Worm (Caenorhabditis elegans): ENCODE results near the gene R07G3.8.

Gene R07G3.8

ce11 chrII:7642016-7642653 is 21.8 kb upstream of the R07G3.8 start (continued):
- TF ChIP-seq ztf-4 (tag; optimal IDR thresholded peaks at IDR 0.05), result peak; percentile 41
- TF ChIP-seq hpl-2 (GFP tag; optimal IDR thresholded peaks at IDR 0.05), result no peak
- peak; percentile 80 for TF ChIP-seq snu-23 (GFP tag; optimal IDR thresholded peaks at IDR 0.05)
- TF ChIP-seq hlh-4 (tag; optimal IDR thresholded peaks at IDR 0.05), result no peak
- TF ChIP-seq ceh-63 (GFP tag; optimal IDR thresholded peaks at IDR 0.05), result no peak
- peak; percentile 92 for TF ChIP-seq nhr-71 (tag; optimal IDR thresholded peaks at IDR 0.05)
- TF ChIP-seq Y116A8C.19 (tag; optimal IDR thresholded peaks at IDR 0.05; ENCODE audit: borderline replicate concordance), result no peak
- TF ChIP-seq efl-3 (GFP tag; optimal IDR thresholded peaks at IDR 0.05), result no peak
- no peak for TF ChIP-seq sup-37 (GFP tag; optimal IDR thresholded peaks at IDR 0.05)
- peak; percentile 78 for TF ChIP-seq egl-13 (tag; optimal IDR thresholded peaks at IDR 0.05)
- peak; percentile 57 for TF ChIP-seq mep-1 (tag; optimal IDR thresholded peaks at IDR 0.05)
- TF ChIP-seq fkh-8 (tag; optimal IDR thresholded peaks at IDR 0.05), result peak; percentile 57
- peak; percentile 95 for TF ChIP-seq lin-14 (GFP tag; optimal IDR thresholded peaks at IDR 0.05)
- TF ChIP-seq fkh-10 (GFP tag; optimal IDR thresholded peaks at IDR 0.05), result peak; percentile 93
- TF ChIP-seq fos-1 (tag; optimal IDR thresholded peaks at IDR 0.05), result no peak
- TF ChIP-seq F16B12.6 (tag; optimal IDR thresholded peaks at IDR 0.05), result no peak
- no peak for TF ChIP-seq vab-15 (tag; optimal IDR thresholded peaks at IDR 0.05)
- TF ChIP-seq nhr-11 (tag; optimal IDR thresholded peaks at IDR 0.05), result no peak
- peak; percentile 71 for TF ChIP-seq unc-130 (tag; optimal IDR thresholded peaks at IDR 0.05)
- TF ChIP-seq nhr-76 (tag; optimal IDR thresholded peaks at IDR 0.05), result no peak
- TF ChIP-seq nhr-84 (tag; optimal IDR thresholded peaks at IDR 0.05), result no peak
- no peak for TF ChIP-seq nhr-28 (tag; optimal IDR thresholded peaks at IDR 0.05)
- no peak for TF ChIP-seq ceh-90 (tag; optimal IDR thresholded peaks at IDR 0.05)
- TF ChIP-seq lin-13 (GFP tag; optimal IDR thresholded peaks at IDR 0.05), result no peak
- peak; percentile 70 for TF ChIP-seq nhr-19 (GFP tag; conservative IDR thresholded peaks at IDR 0.05)
- TF ChIP-seq nhr-12 (tag; optimal IDR thresholded peaks at IDR 0.05), result no peak
- peak; percentile 70 for TF ChIP-seq rnt-1 (tag; optimal IDR thresholded peaks at IDR 0.05)
- TF ChIP-seq mab-9 (GFP tag; IDR thresholded peaks at IDR 0.05), result peak; percentile 52; the same call in 1 of the 2 replicates
- no peak for TF ChIP-seq alr-1 (tag; optimal IDR thresholded peaks at IDR 0.05; ENCODE audit: borderline replicate concordance)
- peak; percentile 31 for TF ChIP-seq jun-1 (tag; optimal IDR thresholded peaks at IDR 0.05)
- no peak for TF ChIP-seq nhr-237 (tag; optimal IDR thresholded peaks at IDR 0.05)
- peak in 1 of 2 experiments; percentile 47 for TF ChIP-seq lin-35 (GFP tag; optimal IDR thresholded peaks at IDR 0.05)
- TF ChIP-seq grh-1 (GFP tag; IDR thresholded peaks at IDR 0.05), result no peak
- TF ChIP-seq mef-2 (tag; optimal IDR thresholded peaks at IDR 0.05), result peak; percentile 8
- TF ChIP-seq elt-3 (tag; optimal IDR thresholded peaks at IDR 0.05), result no peak
- TF ChIP-seq pag-3 (tag; optimal IDR thresholded peaks at IDR 0.05; ENCODE audit: borderline replicate concordance, insufficient read depth), result no peak
- no peak; the same call in 1 of the 2 replicates for TF ChIP-seq ceh-88 (GFP tag; IDR thresholded peaks at IDR 0.05)
- TF ChIP-seq tlp-1 (tag; optimal IDR thresholded peaks at IDR 0.05), result no peak
- TF ChIP-seq unc-98 (GFP tag; IDR thresholded peaks at IDR 0.05), result no peak
- TF ChIP-seq sox-4 (tag; optimal IDR thresholded peaks at IDR 0.05), result no peak
- no peak for TF ChIP-seq blmp-1 (tag; optimal IDR thresholded peaks at IDR 0.05)
- peak; percentile 63 for TF ChIP-seq C16A3.4 (tag; optimal IDR thresholded peaks at IDR 0.05)
- TF ChIP-seq lsy-2 (tag; optimal IDR thresholded peaks at IDR 0.05), result peak; percentile 44 to 74
- no peak for TF ChIP-seq aly-2 (tag; optimal IDR thresholded peaks at IDR 0.05)
- TF ChIP-seq unc-86 (tag; optimal IDR thresholded peaks at IDR 0.05), result peak; percentile 80
- TF ChIP-seq ceh-82 (tag; optimal IDR thresholded peaks at IDR 0.05), result peak; percentile 34 to 77 (median 48)
- TF ChIP-seq nhr-85 (tag), result no peak
- peak; percentile 74 for TF ChIP-seq tbx-2 (tag; optimal IDR thresholded peaks at IDR 0.05)
- no peak for TF ChIP-seq lin-15B (tag; optimal IDR thresholded peaks at IDR 0.05)
- no peak for TF ChIP-seq C34B4.2 (tag; optimal IDR thresholded peaks at IDR 0.05)
- TF ChIP-seq xbp-1 (tag; optimal IDR thresholded peaks at IDR 0.05), result peak; percentile 61
- TF ChIP-seq ama-1 (optimal IDR thresholded peaks at IDR 0.05), result peak; percentile 38
- no peak for TF ChIP-seq pqm-1 (tag; optimal IDR thresholded peaks at IDR 0.05)

All from whole organism, L1 larva.